Fruit fly (Drosophila melanogaster) whole organism, embryonic: ENCODE data around the gene par-6.

Experiments used
- Aef1 ChIP-seq: fragments of 200-800 bp; sonication (Bioruptor generic); IDR thresholded peaks from 3 replicates; pipeline ENCODE4 v1.3.6; 2022; ENCODE audit warnings: missing biosample characterization, missing genetic modification characterization
- CG10959 ChIP-seq: fragments of 200-800 bp; sonication (Bioruptor generic); IDR thresholded peaks from 2 replicates; pipeline ENCODE4 v1.3.6; 2022; ENCODE audit warnings: missing biosample characterization, missing genetic modification characterization
- CG12104 ChIP-seq: fragments of 200-800 bp; sonication (Bioruptor generic); optimal IDR thresholded peaks from 3 replicates; lab custom pipeline; 2016; ENCODE audit warnings: missing biosample characterization, missing genetic modification characterization
- CG12942 ChIP-seq: fragments of 200-800 bp; sonication (Bioruptor generic); optimal IDR thresholded peaks from 3 replicates; lab custom pipeline; 2016; ENCODE audit warnings: missing biosample characterization, missing genetic modification characterization
- CG13624 ChIP-seq: fragments of 200-800 bp; sonication (Bioruptor generic); optimal IDR thresholded peaks from 2 replicates; lab custom pipeline; 2016; ENCODE audit warnings: missing biosample characterization, missing genetic modification characterization
- CG13775 ChIP-seq: fragments of 200-800 bp; sonication (Bioruptor generic); optimal IDR thresholded peaks from 3 replicates; lab custom pipeline; 2017; ENCODE audit warnings: missing biosample characterization, mild to moderate bottlenecking, missing genetic modification characterization
- CG16863 ChIP-seq: fragments of 200-800 bp; sonication (Bioruptor generic); optimal IDR thresholded peaks from 3 replicates; lab custom pipeline; 2016; ENCODE audit warnings: missing biosample characterization, missing genetic modification characterization
- CG18011 ChIP-seq: fragments of 200-800 bp; sonication (Bioruptor generic); optimal IDR thresholded peaks from 2 replicates; lab custom pipeline; 2017; ENCODE audit warnings: missing biosample characterization, missing genetic modification characterization, mild to moderate bottlenecking, moderate library complexity, missing genotype
- CG30020 ChIP-seq: fragments of 200-800 bp; optimal IDR thresholded peaks from 2 replicates; lab custom pipeline; 2019; ENCODE audit warnings: missing biosample characterization, mild to moderate bottlenecking, missing genetic modification characterization, moderate library complexity
- CG31388 ChIP-seq: fragments of 200-800 bp; sonication (Bioruptor generic); optimal IDR thresholded peaks from 2 replicates; lab custom pipeline; 2016; ENCODE audit warnings: missing biosample characterization, missing genetic modification characterization
- CG42726 ChIP-seq: fragments of 200-800 bp; sonication (Bioruptor generic); IDR thresholded peaks from 2 replicates; pipeline ENCODE4 v1.3.6; 2022; ENCODE audit warnings: missing biosample characterization, missing genetic modification characterization; ENCODE audit not compliant: partially characterized antibody
- CG7556 ChIP-seq: fragments of 200-800 bp; sonication (Bioruptor generic); optimal IDR thresholded peaks from 2 replicates; lab custom pipeline; 2017; ENCODE audit warnings: missing biosample characterization, mild to moderate bottlenecking, missing genetic modification characterization
- CG8281 ChIP-seq: fragments of 200-800 bp; sonication (Bioruptor generic); optimal IDR thresholded peaks from 2 replicates; lab custom pipeline; 2018; ENCODE audit warnings: missing biosample characterization, mild to moderate bottlenecking, missing genetic modification characterization, moderate library complexity
- CG8290 ChIP-seq, 3 experiments: fragments of 200-800 bp; sonication (Bioruptor generic); optimal IDR thresholded peaks; 2 replicates each; lab custom pipeline; 2016 to 2019; ENCODE audit warnings: missing biosample characterization in 3 of 3, missing genetic modification characterization in 3 of 3, mild to moderate bottlenecking in 2 of 3, moderate library complexity in 1 of 3
- CHES-1-like ChIP-seq: fragments of 200-800 bp; sonication (Bioruptor generic); optimal IDR thresholded peaks from 2 replicates; lab custom pipeline; 2016; ENCODE audit warnings: missing biosample characterization, missing genetic modification characterization
- Fer3 ChIP-seq: fragments of 200-800 bp; sonication (Bioruptor generic); optimal IDR thresholded peaks from 2 replicates; lab custom pipeline; 2018; ENCODE audit warnings: missing biosample characterization, mild to moderate bottlenecking, missing genetic modification characterization, moderate library complexity
- HHEX ChIP-seq: fragments of 200-800 bp; sonication (Bioruptor generic); optimal IDR thresholded peaks from 3 replicates; lab custom pipeline; 2017; ENCODE audit warnings: missing biosample characterization, mild to moderate bottlenecking, missing genetic modification characterization, missing genetic modification reagents
- Hr3 ChIP-seq: fragments of 200-800 bp; sonication (Bioruptor generic); optimal IDR thresholded peaks from 3 replicates; lab custom pipeline; 2016; ENCODE audit warnings: missing biosample characterization, missing genetic modification characterization
- Mad ChIP-seq: fragments of 200-800 bp; sonication (Bioruptor generic); optimal IDR thresholded peaks from 2 replicates; lab custom pipeline; 2016; ENCODE audit warnings: missing biosample characterization, missing genetic modification characterization
- Med ChIP-seq: fragments of 200-800 bp; sonication (Bioruptor generic); peaks from one replicate; lab custom pipeline; 2016; ENCODE audit warnings: missing biosample characterization, missing genetic modification characterization, mild to moderate bottlenecking, inconsistent platforms, moderate library complexity
- Sox100B ChIP-seq: fragments of 200-800 bp; sonication (Bioruptor generic); optimal IDR thresholded peaks from 3 replicates; lab custom pipeline; 2018; ENCODE audit warnings: missing biosample characterization, mild to moderate bottlenecking, missing genetic modification characterization
- Ssrp ChIP-seq: fragments of 200-800 bp; sonication (Bioruptor generic); optimal IDR thresholded peaks from 2 replicates; lab custom pipeline; 2018; ENCODE audit warnings: missing biosample characterization, mild to moderate bottlenecking, missing genetic modification characterization, moderate library complexity
- Trl ChIP-seq, 3 experiments: fragments of >200 bp in 2 of 3; fragments of 200-800 bp in 1 of 3; sonication (Bioruptor generic) in 1 of 3; optimal IDR thresholded peaks; 2 replicates in 1 of 3; 3 replicates in 2 of 3; lab custom pipeline; 2016 to 2017; ENCODE audit warnings: missing biosample characterization in 1 of 3, missing genetic modification characterization in 1 of 3
- YL-1 ChIP-seq: fragments of 200-800 bp; sonication (Bioruptor generic); optimal IDR thresholded peaks from 3 replicates; lab custom pipeline; 2017; ENCODE audit warnings: missing biosample characterization, mild to moderate bottlenecking, missing genetic modification characterization
- amos ChIP-seq: fragments of 200-800 bp; sonication (Bioruptor generic); IDR thresholded peaks from 2 replicates; pipeline ENCODE4 v1.3.6; 2022; ENCODE audit warnings: missing biosample characterization, missing genetic modification characterization; ENCODE audit not compliant: partially characterized antibody
- bigmax ChIP-seq: fragments of 200-800 bp; sonication (Bioruptor generic); optimal IDR thresholded peaks from 2 replicates; lab custom pipeline; 2018; ENCODE audit warnings: missing biosample characterization, mild to moderate bottlenecking, missing genetic modification characterization
- crc ChIP-seq: fragments of 200-800 bp; sonication (Bioruptor generic); optimal IDR thresholded peaks from 2 replicates; lab custom pipeline; 2016; ENCODE audit warnings: missing biosample characterization, missing genetic modification characterization
- danr ChIP-seq: fragments of 200-800 bp; sonication (Bioruptor generic); IDR thresholded peaks from 2 replicates; pipeline ENCODE4 v1.3.6; 2022; ENCODE audit warnings: missing biosample characterization, missing genetic modification characterization
- dysf ChIP-seq: fragments of 200-800 bp; sonication (Bioruptor generic); IDR thresholded peaks from 3 replicates; pipeline ENCODE4 v1.3.6; 2022; ENCODE audit warnings: missing biosample characterization, missing genetic modification characterization
- ems ChIP-seq: fragments of 200-800 bp; sonication (Bioruptor generic); optimal IDR thresholded peaks from 3 replicates; lab custom pipeline; 2016; ENCODE audit warnings: missing biosample characterization, missing genetic modification characterization
- eyg ChIP-seq: fragments of 200-800 bp; sonication (Bioruptor generic); optimal IDR thresholded peaks from 3 replicates; lab custom pipeline; 2016; ENCODE audit warnings: missing biosample characterization, missing genetic modification characterization
- fd96Cb ChIP-seq: fragments of 200-800 bp; sonication (Bioruptor generic); optimal IDR thresholded peaks from 2 replicates; lab custom pipeline; 2018; ENCODE audit warnings: missing biosample characterization, mild to moderate bottlenecking, missing genetic modification characterization, moderate library complexity
- ftz-f1 ChIP-seq: fragments of 200-800 bp; sonication (Bioruptor generic); optimal IDR thresholded peaks from 2 replicates; lab custom pipeline; 2016; ENCODE audit warnings: missing biosample characterization, missing genetic modification characterization
- kni ChIP-seq: fragments of 200-800 bp; sonication (Bioruptor generic); optimal IDR thresholded peaks from 3 replicates; lab custom pipeline; 2017; ENCODE audit warnings: mild to moderate bottlenecking, missing biosample characterization, missing genetic modification reagents, missing genetic modification characterization
- lab ChIP-seq: fragments of 200-800 bp; sonication (Bioruptor generic); optimal IDR thresholded peaks from 3 replicates; lab custom pipeline; 2017; ENCODE audit warnings: missing biosample characterization, missing genetic modification characterization, mild to moderate bottlenecking, moderate library complexity, missing genetic modification reagents
- lola ChIP-seq, 3 experiments: fragments of >200 bp in 2 of 3; fragments of 200-800 bp in 1 of 3; sonication (Bioruptor generic) in 1 of 3; optimal IDR thresholded peaks; 2 replicates each; lab custom pipeline; 2017 to 2019; ENCODE audit warnings: missing biosample characterization in 3 of 3, missing genetic modification characterization in 3 of 3, mild to moderate bottlenecking in 1 of 3, moderate library complexity in 1 of 3
- odd ChIP-seq: fragments of 200-800 bp; sonication (Bioruptor generic); optimal IDR thresholded peaks from 2 replicates; lab custom pipeline; 2017; ENCODE audit warnings: missing biosample characterization, mild to moderate bottlenecking, missing genetic modification characterization
- phol ChIP-seq: fragments of 200-800 bp; sonication (Bioruptor generic); optimal IDR thresholded peaks from 3 replicates; lab custom pipeline; 2018; ENCODE audit warnings: missing biosample characterization, mild to moderate bottlenecking, missing genetic modification characterization, moderate library complexity
- prd ChIP-seq, 3 experiments: fragments of >200 bp in 2 of 3; fragments of 200-800 bp in 1 of 3; sonication (Bioruptor generic) in 1 of 3; optimal IDR thresholded peaks in 2 of 3; IDR thresholded peaks in 1 of 3; 2 replicates in 2 of 3; 3 replicates in 1 of 3; pipeline versions ENCODE4 v1.3.6 to Lab custom; 2017 to 2022; ENCODE audit warnings: missing biosample characterization in 1 of 3, missing genetic modification characterization in 1 of 3
- pum ChIP-seq: fragments of 200-800 bp; sonication (Bioruptor generic); optimal IDR thresholded peaks from 2 replicates; lab custom pipeline; 2016; ENCODE audit warnings: missing biosample characterization, missing genetic modification characterization
- sens ChIP-seq: fragments of 200-800 bp; sonication (Bioruptor generic); peaks from one replicate; lab custom pipeline; 2016; ENCODE audit warnings: missing biosample characterization, missing genetic modification characterization
- sens-2 ChIP-seq: fragments of 200-800 bp; sonication (Bioruptor generic); IDR thresholded peaks from 2 replicates; pipeline ENCODE4 v1.3.6; 2022; ENCODE audit warnings: missing biosample characterization, missing genetic modification characterization
- sisA ChIP-seq: fragments of 200-800 bp; sonication (Bioruptor generic); IDR thresholded peaks from 2 replicates; pipeline ENCODE4 v1.3.6; 2022; ENCODE audit warnings: missing biosample characterization, missing genetic modification characterization
- slbo ChIP-seq: fragments of 200-800 bp; sonication (Bioruptor generic); IDR thresholded peaks from 2 replicates; pipeline ENCODE4 v1.3.6; 2022; ENCODE audit warnings: missing biosample characterization, missing genetic modification characterization
- slp2 ChIP-seq: fragments of 200-800 bp; sonication (Bioruptor generic); optimal IDR thresholded peaks from 2 replicates; lab custom pipeline; 2016; ENCODE audit warnings: missing biosample characterization, missing genetic modification characterization
- sna ChIP-seq: fragments of 200-800 bp; sonication (Bioruptor generic); IDR thresholded peaks from 2 replicates; pipeline ENCODE4 v1.3.6; 2022; ENCODE audit warnings: missing biosample characterization, missing genetic modification characterization; ENCODE audit not compliant: partially characterized antibody
- sqz ChIP-seq: fragments of 200-800 bp; sonication (Bioruptor generic); optimal IDR thresholded peaks from 3 replicates; lab custom pipeline; 2018; ENCODE audit warnings: missing biosample characterization, mild to moderate bottlenecking, missing genetic modification characterization

par-6 gene

DNA sequence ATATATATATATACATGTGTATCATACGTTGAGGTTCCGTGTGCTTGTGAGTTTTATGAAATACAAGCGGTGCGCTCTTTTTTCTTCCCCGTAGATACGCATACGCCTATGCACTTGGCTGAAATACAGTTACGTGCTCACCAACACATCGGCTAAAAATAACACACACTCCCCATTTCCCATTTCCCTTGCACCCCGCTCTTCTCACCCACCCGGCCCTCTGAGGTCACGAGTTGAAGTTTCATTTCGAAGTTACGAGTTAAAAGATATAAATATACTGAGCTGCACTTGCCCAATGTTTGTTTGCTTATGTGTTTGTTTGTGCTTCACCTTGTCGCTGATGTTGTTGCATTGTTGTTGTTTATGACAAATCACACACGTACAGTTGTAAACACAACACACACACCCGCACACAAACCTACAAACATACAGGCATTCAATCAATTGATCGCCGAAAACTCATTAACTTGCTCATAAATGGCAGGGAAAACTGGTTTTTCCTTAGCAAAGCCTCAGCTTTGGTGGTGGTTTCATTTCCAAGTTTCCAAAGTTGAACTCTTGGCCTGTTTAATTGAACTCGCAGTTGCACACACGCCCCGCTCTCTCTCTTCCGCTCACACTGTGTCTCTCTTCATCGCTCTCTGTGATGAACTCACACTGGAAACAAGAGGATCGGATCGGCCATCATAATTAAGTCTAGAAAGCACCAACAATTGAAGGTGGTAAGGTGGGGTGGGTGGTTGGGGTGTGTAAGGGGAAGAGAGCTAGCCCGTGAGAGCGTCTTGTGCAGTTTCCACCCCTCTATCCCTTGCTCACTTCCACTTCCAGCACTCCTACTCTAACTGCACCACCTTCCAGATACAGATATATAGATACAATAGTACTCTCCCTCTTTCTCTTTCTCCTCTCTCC, 44.7 kb upstream of the par-6 start (continued):
- TF ChIP-seq Aef1 (GFP tag; lab: Robert Waterston, UW) (no peak), crc (no peak), pum (GFP tag; lab: Kevin White, UChicago) (no peak), CG42726 (no peak), amos (GFP tag; lab: Robert Waterston, UW) (no peak), CG8290 (GFP tag; optimal IDR thresholded peaks at IDR 0.05; lab: Kevin White, UChicago) (no peak), CG8290 (tag; optimal IDR thresholded peaks at IDR 0.05; lab: Kevin White, UChicago) (peak in 1 of 2 experiments; percentile 49), CG12942 (GFP tag; lab: Kevin White, UChicago) (no peak), CG13775 (GFP tag; lab: Kevin White, UChicago) (no peak), Med (GFP tag; lab: Kevin White, UChicago) (peak; percentile 22), danr (no peak), CG8281 (no peak), CG7556 (no peak), sna (0 out of 2 replicates have a peak, but pooled peaks have one; percentile 35), CG16863 (GFP tag; lab: Kevin White, UChicago) (no peak), slp2 (GFP tag; lab: Kevin White, UChicago) (no peak), CHES-1-like (GFP tag; lab: Kevin White, UChicago) (peak; percentile 22), phol (no peak), fd96Cb (tag; lab: Kevin White, UChicago) (no peak), CG10959 (GFP tag; lab: Robert Waterston, UW) (no peak), eyg (GFP tag; lab: Kevin White, UChicago) (no peak), ems (GFP tag; lab: Kevin White, UChicago) (no peak), Trl (optimal IDR thresholded peaks at IDR 0.05; lab: Kevin White, UChicago) (peak; percentile 86 to 94), Trl (GFP tag; optimal IDR thresholded peaks at IDR 0.05; lab: Kevin White, UChicago) (no peak), ftz-f1 (GFP tag; lab: Kevin White, UChicago) (no peak), HHEX (no peak), lola (GFP tag; optimal IDR thresholded peaks at IDR 0.05; lab: Kevin White, UChicago) (no peak), CG31388 (GFP tag; lab: Kevin White, UChicago) (no peak), slbo (GFP tag; lab: Robert Waterston, UW) (no peak), CG30020 (tag; lab: Kevin White, UChicago) (no peak), Mad (no peak), odd (GFP tag; lab: Kevin White, UChicago) (no peak), sens-2 (no peak), CG12104 (GFP tag; lab: Kevin White, UChicago) (peak; percentile 2), YL-1 (GFP tag; lab: Kevin White, UChicago) (no peak), sqz (GFP tag; lab: Kevin White, UChicago) (peak; percentile 4), Hr3 (GFP tag; lab: Kevin White, UChicago) (no peak), dysf (no peak), kni (GFP tag; lab: Kevin White, UChicago) (peak; percentile 88), bigmax (GFP tag; lab: Kevin White, UChicago) (no peak), prd (optimal IDR thresholded peaks at IDR 0.05; lab: Kevin White, UChicago) (no peak), prd (GFP tag; IDR thresholded peaks at IDR 0.05; lab: Robert Waterston, UW) (no peak), Fer3 (tag; lab: Kevin White, UChicago) (no peak), CG13624 (GFP tag; lab: Kevin White, UChicago) (no peak), sisA (GFP tag; lab: Robert Waterston, UW) (no peak), sens (peak; percentile 80), Sox100B (GFP tag; lab: Kevin White, UChicago) (no peak), Ssrp (tag; lab: Kevin White, UChicago) (no peak), lab (GFP tag; lab: Kevin White, UChicago) (peak; percentile 34), CG18011 (no peak)
